Fruit fly (Drosophila melanogaster) whole organism, prepupa: ENCODE results near the gene betaTub85D.

ENCODE experiments used
- CG11762 ChIP-seq: fragments of 200-800 bp; sonication (Bioruptor generic); optimal IDR thresholded peaks from 3 replicates; lab custom pipeline; 2016; ENCODE audit warnings: missing biosample characterization, missing genetic modification characterization; ENCODE audit not compliant: insufficient read depth
- CG6808 ChIP-seq: fragments of 200-800 bp; sonication (Bioruptor generic); optimal IDR thresholded peaks from 3 replicates; lab custom pipeline; 2017; ENCODE audit warnings: missing biosample characterization, missing genetic modification characterization, mild to moderate bottlenecking, moderate library complexity, missing genetic modification reagents
- Eip75B ChIP-seq: fragments of 200-800 bp; sonication (Bioruptor generic); optimal IDR thresholded peaks from 3 replicates; lab custom pipeline; 2016; ENCODE audit warnings: missing biosample characterization, missing genetic modification characterization
- Hr38 ChIP-seq: sonication (Bioruptor generic); optimal IDR thresholded peaks from 2 replicates; lab custom pipeline; 2016; ENCODE audit warnings: missing biosample characterization, missing genetic modification characterization
- achi ChIP-seq: fragments of 200-800 bp; sonication (Bioruptor generic); optimal IDR thresholded peaks from 3 replicates; lab custom pipeline; 2016; ENCODE audit warnings: missing biosample characterization, missing genetic modification characterization
- eg ChIP-seq: fragments of 200-800 bp; sonication (Bioruptor generic); IDR thresholded peaks from 3 replicates; pipeline ENCODE4 v1.3.6; 2022; ENCODE audit warnings: missing biosample characterization, missing genetic modification characterization
- fkh ChIP-seq: fragments of 200-800 bp; sonication (Bioruptor generic); optimal IDR thresholded peaks from 3 replicates; lab custom pipeline; 2017; ENCODE audit warnings: missing biosample characterization, mild to moderate bottlenecking, missing genetic modification characterization, moderate library complexity
- lz ChIP-seq: fragments of 200-800 bp; sonication (Bioruptor generic); optimal IDR thresholded peaks from 3 replicates; lab custom pipeline; 2016; ENCODE audit warnings: missing biosample characterization, missing genetic modification characterization
- net ChIP-seq: fragments of 200-800 bp; sonication (Bioruptor generic); optimal IDR thresholded peaks from 3 replicates; lab custom pipeline; 2016; ENCODE audit warnings: missing biosample characterization, missing genetic modification characterization

- TF ChIP-seq fkh (GFP tag; lab: Kevin White, UChicago) = peak; percentile 93
- no peak for TF ChIP-seq Hr38
- TF ChIP-seq CG11762 (GFP tag; lab: Kevin White, UChicago) = no peak
- TF ChIP-seq achi (GFP tag; lab: Kevin White, UChicago) = no peak
- no peak for TF ChIP-seq CG6808 (GFP tag; lab: Kevin White, UChicago)
- no peak for TF ChIP-seq Eip75B (GFP tag; lab: Kevin White, UChicago)
- TF ChIP-seq lz (GFP tag; lab: Kevin White, UChicago) = no peak
- no peak for TF ChIP-seq eg (GFP tag; lab: Robert Waterston, UW)
- TF ChIP-seq net (GFP tag; lab: Kevin White, UChicago) = no peak
Measured at dm6 chr3R:9390201-9390600, 19.9 kb downstream of the betaTub85D start.
